Fruit fly (Drosophila melanogaster): ENCODE results near the gene CG16986.

The CG16986 gene

DNA sequence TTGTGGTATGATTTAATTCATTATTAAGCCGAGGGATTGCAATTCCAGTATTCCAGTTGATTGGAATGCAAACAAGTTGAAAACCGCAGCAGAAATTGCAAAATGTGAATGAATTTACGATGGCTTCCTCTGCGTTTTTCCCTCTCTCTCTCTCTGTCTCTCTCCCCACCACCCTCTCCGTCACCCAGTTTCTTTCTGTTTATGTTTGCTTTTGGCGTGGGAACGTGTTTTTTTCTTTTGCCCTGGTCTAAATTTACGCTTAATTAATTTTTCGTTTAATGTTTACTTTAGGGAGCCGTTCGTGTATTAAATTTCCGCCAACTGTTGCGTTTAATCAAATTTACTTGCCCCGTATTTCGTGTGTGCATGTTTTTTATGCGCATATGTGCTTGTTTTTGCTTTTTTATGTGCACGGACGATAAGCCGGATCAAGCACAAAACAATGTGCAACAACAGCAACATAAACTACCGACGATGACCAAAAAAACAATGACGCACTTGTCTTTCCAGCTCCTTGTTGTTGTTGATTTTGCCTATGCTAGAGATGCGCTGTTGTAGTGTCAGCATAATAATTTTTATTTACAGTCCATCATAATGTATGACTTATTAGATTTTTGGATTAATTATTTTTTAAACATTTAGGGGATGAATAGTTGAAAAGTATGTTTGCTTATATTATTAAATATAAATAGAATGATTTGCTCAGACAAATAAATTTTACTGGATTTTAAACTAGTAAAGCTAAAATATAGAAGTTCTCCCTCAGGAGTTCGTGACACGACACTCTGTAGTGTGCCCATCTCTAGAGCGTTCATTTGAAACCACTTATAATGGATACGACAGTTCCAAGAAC, 10.0 kb upstream of the CG16986 start:
- TF ChIP-seq ovo (GFP tag; optimal IDR thresholded peaks at IDR 0.05), result no peak
- TF ChIP-seq CG7045 (GFP tag; optimal IDR thresholded peaks at IDR 0.05), result no peak
- peak; percentile 21 for TF ChIP-seq pad (GFP tag; optimal IDR thresholded peaks at IDR 0.05)
- TF ChIP-seq CG14711 (tag; optimal IDR thresholded peaks at IDR 0.05), result peak; percentile 59
- TF ChIP-seq CG11617 (GFP tag; optimal IDR thresholded peaks at IDR 0.05), result peak; percentile 57
- no peak for TF ChIP-seq Clk (GFP tag; optimal IDR thresholded peaks at IDR 0.05)
- peak; percentile 91 for TF ChIP-seq cic (GFP tag; optimal IDR thresholded peaks at IDR 0.05)
- TF ChIP-seq CG1620 (GFP tag; optimal IDR thresholded peaks at IDR 0.05), result peak; percentile 25
- no peak for TF ChIP-seq cnc (optimal IDR thresholded peaks at IDR 0.05)
- no peak for TF ChIP-seq CG5204 (GFP tag; optimal IDR thresholded peaks at IDR 0.05)
- peak; percentile 98 for TF ChIP-seq tj (GFP tag; optimal IDR thresholded peaks at IDR 0.05)
- peak; percentile 85 for TF ChIP-seq bab1 (GFP tag; optimal IDR thresholded peaks at IDR 0.05)
- TF ChIP-seq Mnt (GFP tag; optimal IDR thresholded peaks at IDR 0.05), result no peak
- TF ChIP-seq CG7101 (tag; optimal IDR thresholded peaks at IDR 0.05), result peak; percentile 77
- no peak for TF ChIP-seq toe (GFP tag; optimal IDR thresholded peaks at IDR 0.05)
- peak; percentile 38 for TF ChIP-seq Crg-1 (GFP tag; optimal IDR thresholded peaks at IDR 0.05)
- TF ChIP-seq CG12768 (GFP tag; optimal IDR thresholded peaks at IDR 0.05), result no peak
- no peak for TF ChIP-seq kay (GFP tag; ENCODE audit: borderline replicate concordance)
- no peak for TF ChIP-seq CG33017 (tag; optimal IDR thresholded peaks at IDR 0.05)

DNA sequence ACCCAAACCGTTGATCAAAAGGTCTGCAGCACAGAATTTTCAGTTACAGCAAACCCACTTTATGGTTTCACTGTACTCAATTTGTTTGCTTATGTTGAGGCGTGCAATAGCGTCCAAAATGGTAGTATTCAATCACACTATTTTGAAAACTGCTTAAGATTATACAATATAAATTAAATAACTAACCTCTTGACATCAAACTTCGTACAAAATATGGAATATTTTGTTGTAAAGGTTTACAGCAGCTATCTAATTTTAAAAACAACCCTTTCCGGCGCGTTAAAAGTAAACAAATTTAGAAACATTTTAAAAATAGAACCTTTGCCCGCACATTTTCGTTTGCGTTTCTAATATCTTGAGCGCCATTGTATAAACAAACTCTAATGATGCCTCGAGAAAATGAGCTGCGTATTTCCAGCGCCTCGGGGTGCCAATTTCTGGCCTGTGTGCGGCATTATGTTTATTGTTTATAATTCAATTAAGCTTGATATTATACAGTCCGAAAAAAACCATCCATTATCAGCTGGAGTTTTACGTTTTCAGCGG, 9.3 kb upstream of the CG16986 start:
- TF ChIP-seq ovo (GFP tag; optimal IDR thresholded peaks at IDR 0.05) (no peak), CG11617 (GFP tag; optimal IDR thresholded peaks at IDR 0.05) (no peak), kay (GFP tag; ENCODE audit: borderline replicate concordance) (peak; percentile 35), cnc (optimal IDR thresholded peaks at IDR 0.05) (no peak)

DNA sequence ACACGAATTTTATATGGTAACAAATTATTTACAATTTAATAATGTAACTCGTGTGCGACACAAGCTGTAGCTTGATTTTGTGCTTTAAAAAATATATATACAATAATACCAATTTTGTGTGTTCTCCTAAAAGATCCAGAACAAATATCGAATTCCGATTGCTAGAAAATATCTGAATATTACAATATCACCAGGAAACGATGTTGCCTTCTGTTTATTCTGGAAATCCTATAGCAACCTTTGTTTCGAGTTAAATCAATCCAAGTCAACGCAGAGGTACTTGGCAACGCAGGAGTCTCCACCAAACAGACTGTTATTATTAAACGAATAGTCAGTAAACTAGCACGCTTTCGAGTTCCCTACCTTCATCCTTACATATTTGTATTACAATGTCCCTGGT, 4.7 kb upstream of the CG16986 start, which contains the start of gene CG16984:
CG16984 (plus strand) TSS at position 301 of the 400 bp plus-strand sequence.
- TF ChIP-seq CG12768 (GFP tag; optimal IDR thresholded peaks at IDR 0.05) (no peak), ovo (GFP tag; optimal IDR thresholded peaks at IDR 0.05) (no peak), kay (GFP tag; ENCODE audit: borderline replicate concordance) (peak; percentile 62), Mnt (GFP tag; optimal IDR thresholded peaks at IDR 0.05) (no peak), cic (GFP tag; optimal IDR thresholded peaks at IDR 0.05) (no peak), Clk (GFP tag; optimal IDR thresholded peaks at IDR 0.05) (no peak)

DNA sequence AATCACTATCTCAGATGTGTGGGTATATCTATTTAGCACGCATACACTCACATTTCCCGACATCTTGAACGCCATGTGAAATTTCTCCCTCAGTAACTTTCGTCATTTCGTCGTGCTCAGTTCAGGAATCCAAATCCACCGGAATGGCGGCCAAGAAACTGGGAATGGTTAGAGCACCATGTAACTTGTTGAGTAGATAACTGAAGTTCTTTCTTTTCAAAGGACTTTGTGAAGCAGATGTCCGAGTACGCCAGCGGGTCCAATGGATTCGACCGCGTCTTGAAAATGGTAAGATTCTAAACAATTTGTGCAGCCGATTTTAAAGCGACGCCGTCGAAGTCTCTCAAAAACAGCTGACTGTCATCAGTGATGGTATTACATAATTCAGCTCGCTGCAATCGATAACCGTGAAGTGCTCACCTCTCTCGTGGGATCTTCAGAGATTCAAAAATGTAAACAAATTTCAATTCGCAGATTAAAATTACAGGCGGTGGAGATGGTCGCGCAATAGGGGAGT, 859 bp upstream of the CG16986 start, which contains the start of the genes CG16985 and CG12182:
CG16985 (plus strand) TSS at position 84 of the 517 bp plus-strand sequence.
CG12182 (minus strand) TSS at position 366 of the 517 bp plus-strand sequence.
- TF ChIP-seq CG14711 (tag; optimal IDR thresholded peaks at IDR 0.05) (peak; percentile 0), cnc (optimal IDR thresholded peaks at IDR 0.05) (no peak), bab1 (GFP tag; optimal IDR thresholded peaks at IDR 0.05) (peak; percentile 4), Mnt (GFP tag; optimal IDR thresholded peaks at IDR 0.05) (peak; percentile 84), Hr96 (GFP tag; optimal IDR thresholded peaks at IDR 0.05) (no peak), CG33017 (tag; optimal IDR thresholded peaks at IDR 0.05) (peak; percentile 9), Crg-1 (GFP tag; optimal IDR thresholded peaks at IDR 0.05) (no peak), CG1620 (GFP tag; optimal IDR thresholded peaks at IDR 0.05) (peak; percentile 29), cic (GFP tag; optimal IDR thresholded peaks at IDR 0.05) (peak; percentile 98), tj (GFP tag; optimal IDR thresholded peaks at IDR 0.05) (peak; percentile 11), toe (GFP tag; optimal IDR thresholded peaks at IDR 0.05) (peak; percentile 28), CG11617 (GFP tag; optimal IDR thresholded peaks at IDR 0.05) (peak; percentile 13), CG12768 (GFP tag; optimal IDR thresholded peaks at IDR 0.05) (peak; percentile 53), ovo (GFP tag; optimal IDR thresholded peaks at IDR 0.05) (no peak)

DNA sequence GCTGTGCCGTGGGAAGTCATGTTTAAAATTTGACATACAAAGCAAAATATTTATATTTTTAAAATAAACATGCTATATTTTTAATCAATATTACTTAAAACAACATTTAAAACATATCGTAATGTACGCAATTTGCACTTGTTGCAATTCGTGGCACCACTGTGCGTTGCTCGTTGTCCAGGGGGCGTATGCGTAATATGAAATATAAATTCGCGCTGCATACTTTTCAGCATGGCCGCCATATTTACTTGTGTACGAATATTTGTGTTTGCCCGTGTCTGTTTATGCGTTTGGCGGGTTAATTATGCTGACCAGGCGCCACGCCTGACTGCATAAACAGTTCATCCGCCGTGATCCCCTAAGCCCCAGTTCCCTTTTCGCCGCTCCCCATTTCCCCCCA, 8.7 kb downstream of the CG16986 start:
- TF ChIP-seq toe (GFP tag; optimal IDR thresholded peaks at IDR 0.05) (no peak), Crg-1 (GFP tag; optimal IDR thresholded peaks at IDR 0.05) (no peak), ovo (GFP tag; optimal IDR thresholded peaks at IDR 0.05) (no peak), kay (GFP tag; ENCODE audit: borderline replicate concordance) (no peak), cnc (optimal IDR thresholded peaks at IDR 0.05) (no peak), CG33017 (tag; optimal IDR thresholded peaks at IDR 0.05) (no peak), CG11617 (GFP tag; optimal IDR thresholded peaks at IDR 0.05) (no peak), CG7101 (tag; optimal IDR thresholded peaks at IDR 0.05) (no peak), CG1620 (GFP tag; optimal IDR thresholded peaks at IDR 0.05) (no peak), tj (GFP tag; optimal IDR thresholded peaks at IDR 0.05) (no peak)

DNA sequence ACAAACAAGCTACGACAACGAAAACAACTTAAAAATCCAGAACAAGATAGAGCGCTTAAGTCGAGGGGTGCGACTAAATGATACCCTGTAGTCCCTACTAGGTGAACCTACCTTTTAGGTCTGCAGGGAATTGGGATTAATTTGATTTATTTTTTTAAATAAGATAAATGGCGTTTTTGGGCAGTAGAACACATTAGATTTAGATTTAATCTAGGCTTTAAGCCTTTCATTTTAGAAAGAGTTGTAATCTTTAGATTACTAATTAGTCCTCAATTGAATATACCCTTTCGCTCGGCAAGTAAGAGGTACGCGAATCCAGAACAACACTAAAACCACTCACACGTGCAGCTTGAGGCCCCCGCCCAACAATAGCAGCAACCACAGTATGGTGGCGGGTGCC, 14.1 kb downstream of the CG16986 start:
- TF ChIP-seq CG14711 (tag; optimal IDR thresholded peaks at IDR 0.05), result no peak
- TF ChIP-seq CG5204 (GFP tag; optimal IDR thresholded peaks at IDR 0.05), result no peak
- no peak for TF ChIP-seq CG11617 (GFP tag; optimal IDR thresholded peaks at IDR 0.05)
- no peak for TF ChIP-seq CG12768 (GFP tag; optimal IDR thresholded peaks at IDR 0.05)
- TF ChIP-seq tj (GFP tag; optimal IDR thresholded peaks at IDR 0.05), result no peak
- no peak for TF ChIP-seq kay (GFP tag; ENCODE audit: borderline replicate concordance)
- no peak for TF ChIP-seq cic (GFP tag; optimal IDR thresholded peaks at IDR 0.05)
- no peak for TF ChIP-seq toe (GFP tag; optimal IDR thresholded peaks at IDR 0.05)
- TF ChIP-seq Clk (GFP tag; optimal IDR thresholded peaks at IDR 0.05), result no peak
- no peak for TF ChIP-seq CG7045 (GFP tag; optimal IDR thresholded peaks at IDR 0.05)
